Fruit fly (Drosophila melanogaster): Measurements from ENCODE around the gene Poc1.

The Poc1 gene

dm6 chr3L:13412886-13413224 lies 23.0 kb upstream of the Poc1 start (continued):
- TF ChIP-seq wdn (GFP tag; IDR thresholded peaks at IDR 0.05) (no peak), hkb (optimal IDR thresholded peaks at IDR 0.05) (no peak), hkb (GFP tag; IDR thresholded peaks at IDR 0.05) (0 out of 2 replicates have a peak, but pooled peaks have one; percentile 9), ERR (GFP tag; optimal IDR thresholded peaks at IDR 0.05) (no peak), CG12769 (tag; optimal IDR thresholded peaks at IDR 0.05) (peak; percentile 15), CG3163 (GFP tag; optimal IDR thresholded peaks at IDR 0.05) (no peak), ttk (GFP tag; IDR thresholded peaks at IDR 0.05) (no peak), onecut (GFP tag; IDR thresholded peaks at IDR 0.05) (no peak), dimm (GFP tag; IDR thresholded peaks at IDR 0.05) (no peak), Lim3 (GFP tag; IDR thresholded peaks at IDR 0.05) (no peak), CG11504 (tag; optimal IDR thresholded peaks at IDR 0.05) (no peak), MBD-R2 (GFP tag; IDR thresholded peaks at IDR 0.05) (peak; percentile 25; the same call in 1 of the 2 replicates)

- TF ChIP-seq CG10147 (GFP tag; optimal IDR thresholded peaks at IDR 0.05) (peak; percentile 17), tna (GFP tag; IDR thresholded peaks at IDR 0.05; ENCODE audit: partially characterized antibody) (peak; percentile 22; the same call in 1 of the 2 replicates), CG13424 (tag; optimal IDR thresholded peaks at IDR 0.05) (peak; percentile 18), CG3995 (GFP tag; optimal IDR thresholded peaks at IDR 0.05) (peak; percentile 17), lab (GFP tag; optimal IDR thresholded peaks at IDR 0.05) (peak; percentile 20), CG14441 (GFP tag; IDR thresholded peaks at IDR 0.05) (no peak), Max (GFP tag; optimal IDR thresholded peaks at IDR 0.05) (peak; percentile 30), CG10209 (GFP tag; optimal IDR thresholded peaks at IDR 0.05) (no peak), CG9727 (GFP tag; optimal IDR thresholded peaks at IDR 0.05) (peak; percentile 17), CG7963 (GFP tag; IDR thresholded peaks at IDR 0.05; ENCODE audit: partially characterized antibody) (0 out of 3 replicates have a peak, but pooled peaks have one; percentile 44), CG13287 (GFP tag; IDR thresholded peaks at IDR 0.05; ENCODE audit: partially characterized antibody) (peak; percentile 74), hbn (GFP tag; IDR thresholded peaks at IDR 0.05; ENCODE audit: partially characterized antibody) (peak; percentile 66; the same call in 1 of the 2 replicates), E2f1 (GFP tag; IDR thresholded peaks at IDR 0.05) (no peak), CG17612 (GFP tag; IDR thresholded peaks at IDR 0.05) (no peak), cwo (GFP tag; optimal IDR thresholded peaks at IDR 0.05) (no peak), CG17361 (GFP tag; IDR thresholded peaks at IDR 0.05) (peak; percentile 45; the same call in 1 of the 3 replicates), CG6765 (GFP tag; optimal IDR thresholded peaks at IDR 0.05) (no peak), lilli (GFP tag; optimal IDR thresholded peaks at IDR 0.05) (peak; percentile 34), inv (GFP tag; IDR thresholded peaks at IDR 0.05; ENCODE audit: partially characterized antibody) (peak; percentile 64), Oli (tag; optimal IDR thresholded peaks at IDR 0.05) (no peak), sna (GFP tag; IDR thresholded peaks at IDR 0.05; ENCODE audit: partially characterized antibody) (0 out of 2 replicates have a peak, but pooled peaks have one; percentile 51), CG1603 (tag; optimal IDR thresholded peaks at IDR 0.05) (peak; percentile 7), CG9932 (GFP tag; IDR thresholded peaks at IDR 0.05) (peak; percentile 56), CG3838 (GFP tag; optimal IDR thresholded peaks at IDR 0.05) (no peak), Six4 (GFP tag; optimal IDR thresholded peaks at IDR 0.05) (no peak), E2f2 (GFP tag; IDR thresholded peaks at IDR 0.05) (peak; percentile 80), wdn (GFP tag; IDR thresholded peaks at IDR 0.05) (no peak), Nf-YC (tag; optimal IDR thresholded peaks at IDR 0.05) (peak; percentile 35), CoRest (tag; optimal IDR thresholded peaks at IDR 0.05) (peak; percentile 46), her (GFP tag; optimal IDR thresholded peaks at IDR 0.05) (no peak), Hr39 (optimal IDR thresholded peaks at IDR 0.05) (no peak), gsb-n (tag; optimal IDR thresholded peaks at IDR 0.05) (peak; percentile 11), amos (GFP tag; IDR thresholded peaks at IDR 0.05; ENCODE audit: partially characterized antibody) (peak; percentile 68), nom (GFP tag; optimal IDR thresholded peaks at IDR 0.05) (no peak), vnd (GFP tag; IDR thresholded peaks at IDR 0.05; ENCODE audit: partially characterized antibody) (peak; percentile 71), CG8478 (optimal IDR thresholded peaks at IDR 0.05) (no peak), CG10462 (GFP tag; optimal IDR thresholded peaks at IDR 0.05) (no peak), CG8765 (GFP tag; IDR thresholded peaks at IDR 0.05) (no peak)
Measured at dm6 chr3L:13412200-13412885, 22.5 kb upstream of the Poc1 start, which contains the start of the genes CG10222 and flr. Gene CG10222, minus strand, starts transcription at chr3L:13412453. Gene flr, plus strand, starts transcription at chr3L:13412843.

Data from whole organism, embryonic.